Worm (Caenorhabditis elegans) whole organism, mixed stage, embryonic: ENCODE data around the gene Y71H2B.5.

Experiments used
- M03D4.4 ChIP-seq: sonication (generic microtip); optimal IDR thresholded peaks from 2 replicates; lab custom pipeline; 2017; ENCODE audit warnings: mild to moderate bottlenecking, missing genetic modification characterization, missing compliant biosample characterization
- bed-3 ChIP-seq: fragments of 200-800 bp; sonication (Bioruptor generic); optimal IDR thresholded peaks from 3 replicates; lab custom pipeline; 2018; ENCODE audit warnings: mild to moderate bottlenecking, missing genetic modification characterization, moderate library complexity, missing compliant biosample characterization
- blmp-1 ChIP-seq: fragments of 150-350 bp; optimal IDR thresholded peaks from 2 replicates; lab custom pipeline; 2014; ENCODE audit warnings: missing biosample characterization, missing genetic modification characterization
- ceh-39 ChIP-seq: fragments of 150-350 bp; optimal IDR thresholded peaks from 2 replicates; lab custom pipeline; 2014; ENCODE audit warnings: missing biosample characterization, missing genetic modification characterization
- ceh-43 ChIP-seq: fragments of 200-800 bp; sonication (Bioruptor generic); optimal IDR thresholded peaks from 2 replicates; lab custom pipeline; 2018; ENCODE audit warnings: mild to moderate bottlenecking, missing genetic modification characterization, moderate library complexity, missing compliant biosample characterization
- ceh-83 ChIP-seq: fragments of 200-800 bp; sonication (Bioruptor generic); optimal IDR thresholded peaks from 2 replicates; lab custom pipeline; 2018; ENCODE audit warnings: mild to moderate bottlenecking, missing genetic modification characterization, missing compliant biosample characterization
- ces-1 ChIP-seq: fragments of 150-350 bp; optimal IDR thresholded peaks from 2 replicates; lab custom pipeline; 2014; ENCODE audit warnings: missing biosample characterization, missing genetic modification reagents, missing genetic modification characterization
- cnd-1 ChIP-seq: fragments of 200-800 bp; sonication (Bioruptor generic); optimal IDR thresholded peaks from 2 replicates; lab custom pipeline; 2018; ENCODE audit warnings: mild to moderate bottlenecking, missing genetic modification characterization, missing compliant biosample characterization
- drap-1 ChIP-seq: fragments of 200-800 bp; sonication (Bioruptor generic); optimal IDR thresholded peaks from 3 replicates; lab custom pipeline; 2018; ENCODE audit warnings: mild to moderate bottlenecking, missing genetic modification characterization, missing compliant biosample characterization
- elt-1 ChIP-seq: sonication (generic microtip); optimal IDR thresholded peaks from 2 replicates; lab custom pipeline; 2017; ENCODE audit warnings: missing genetic modification characterization, mild to moderate bottlenecking, missing compliant biosample characterization, antibody characterized with exemption, moderate library complexity, borderline replicate concordance; ENCODE audit not compliant: insufficient read depth
- elt-3 ChIP-seq: fragments of 150-350 bp; optimal IDR thresholded peaks from 2 replicates; lab custom pipeline; 2014; ENCODE audit warnings: missing biosample characterization, missing genetic modification characterization
- flh-1 ChIP-seq: fragments of 200-800 bp; sonication (Bioruptor generic); optimal IDR thresholded peaks from 2 replicates; lab custom pipeline; 2018; ENCODE audit warnings: mild to moderate bottlenecking, missing genetic modification characterization, moderate library complexity, missing compliant biosample characterization
- ham-2 ChIP-seq: fragments of 200-800 bp; sonication (Bioruptor generic); optimal IDR thresholded peaks from 2 replicates; lab custom pipeline; 2018; ENCODE audit warnings: mild to moderate bottlenecking, missing genetic modification characterization, missing compliant biosample characterization
- hlh-1 ChIP-seq: fragments of 150-350 bp; optimal IDR thresholded peaks from 2 replicates; lab custom pipeline; 2014; ENCODE audit warnings: missing biosample characterization, missing genetic modification reagents, missing genetic modification characterization
- lin-13 ChIP-seq: fragments of 150-350 bp; optimal IDR thresholded peaks from 2 replicates; lab custom pipeline; 2014; ENCODE audit warnings: missing biosample characterization, missing genetic modification characterization
- lin-32 ChIP-seq: fragments of 200-800 bp; sonication (Bioruptor generic); optimal IDR thresholded peaks from 2 replicates; lab custom pipeline; 2018; ENCODE audit warnings: mild to moderate bottlenecking, missing genetic modification characterization, missing compliant biosample characterization
- lsy-2 ChIP-seq: fragments of 150-350 bp; optimal IDR thresholded peaks from 2 replicates; lab custom pipeline; 2014; ENCODE audit warnings: missing biosample characterization, missing genetic modification characterization
- mab-5 ChIP-seq: fragments of 150-350 bp; optimal IDR thresholded peaks from 2 replicates; lab custom pipeline; 2014; ENCODE audit warnings: missing biosample characterization, missing genetic modification characterization
- mep-1 ChIP-seq: fragments of 150-350 bp; optimal IDR thresholded peaks from 2 replicates; lab custom pipeline; 2017; ENCODE audit warnings: missing biosample characterization, missing genetic modification reagents, missing genetic modification characterization, inconsistent platforms
- mls-2 ChIP-seq: sonication (generic microtip); optimal IDR thresholded peaks from 2 replicates; lab custom pipeline; 2016; ENCODE audit warnings: mild to moderate bottlenecking, missing genetic modification characterization, moderate library complexity, missing compliant biosample characterization
- nhr-12 ChIP-seq: fragments of 150-350 bp; optimal IDR thresholded peaks from 2 replicates; lab custom pipeline; 2014; ENCODE audit warnings: missing biosample characterization, missing genetic modification characterization
- nhr-2 ChIP-seq: fragments of 150-350 bp; optimal IDR thresholded peaks from 2 replicates; lab custom pipeline; 2014; ENCODE audit warnings: missing biosample characterization, missing genetic modification characterization
- nhr-76 ChIP-seq: sonication (generic microtip); optimal IDR thresholded peaks from 2 replicates; lab custom pipeline; 2017; ENCODE audit warnings: missing biosample characterization, missing genetic modification characterization
- pha-4 ChIP-seq: fragments of 150-350 bp; optimal IDR thresholded peaks from 2 replicates; lab custom pipeline; 2018; ENCODE audit warnings: missing biosample characterization, missing genetic modification reagents, missing genetic modification characterization
- sem-2 ChIP-seq: fragments of 200-800 bp; sonication (Bioruptor generic); optimal IDR thresholded peaks from 2 replicates; lab custom pipeline; 2018; ENCODE audit warnings: mild to moderate bottlenecking, missing genetic modification characterization, missing compliant biosample characterization
- snpc-4 ChIP-seq: fragments of 150-350 bp; optimal IDR thresholded peaks from 2 replicates; lab custom pipeline; 2014; ENCODE audit warnings: missing biosample characterization, missing genetic modification characterization
- sptf-1 ChIP-seq: sonication (generic microtip); optimal IDR thresholded peaks from 2 replicates; lab custom pipeline; 2017; ENCODE audit warnings: mild to moderate bottlenecking, missing genetic modification characterization, moderate library complexity, missing compliant biosample characterization
- tbx-8 ChIP-seq: fragments of 200-800 bp; sonication (Bioruptor generic); optimal IDR thresholded peaks from 2 replicates; lab custom pipeline; 2018; ENCODE audit warnings: mild to moderate bottlenecking, missing genetic modification characterization, moderate library complexity, missing compliant biosample characterization
- unc-120 ChIP-seq: sonication (generic microtip); optimal IDR thresholded peaks from 2 replicates; lab custom pipeline; 2017; ENCODE audit warnings: missing genetic modification characterization, missing compliant biosample characterization; ENCODE audit not compliant: poor library complexity, severe bottlenecking
- unc-39 ChIP-seq: fragments of 150-350 bp; optimal IDR thresholded peaks from 2 replicates; lab custom pipeline; 2014; ENCODE audit warnings: missing biosample characterization, missing genetic modification characterization
- unc-62 ChIP-seq: fragments of 150-350 bp; optimal IDR thresholded peaks from 2 replicates; lab custom pipeline; 2014; ENCODE audit warnings: missing biosample characterization, missing genetic modification reagents, missing genetic modification characterization
- zip-8 ChIP-seq: fragments of 150-350 bp; optimal IDR thresholded peaks from 2 replicates; lab custom pipeline; 2014; ENCODE audit warnings: missing biosample characterization, missing genetic modification characterization

Y71H2B.5 gene

DNA sequence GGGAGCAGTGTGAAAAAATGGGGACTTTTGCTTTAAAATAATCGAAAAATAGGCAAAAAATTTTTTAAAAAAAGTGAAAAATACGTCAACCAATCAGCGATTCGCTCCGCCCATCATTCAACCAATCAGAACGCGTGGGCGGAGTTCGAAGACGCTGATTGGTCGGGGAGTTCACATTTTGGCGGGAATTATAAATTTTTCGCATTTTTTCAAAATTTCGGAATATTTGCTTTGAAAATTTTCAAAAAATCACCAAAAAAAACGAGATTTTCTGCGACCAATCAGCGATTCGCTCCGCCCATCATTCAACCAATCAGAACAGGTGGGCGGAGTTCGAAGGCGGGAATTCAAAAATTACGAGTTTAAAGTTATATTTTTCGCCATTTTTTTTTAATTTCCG is 35.4 kb upstream of the Y71H2B.5 start:
- TF ChIP-seq lsy-2 (tag; lab: Kevin White, UChicago) (no peak), ces-1 (GFP tag; lab: Kevin White, UChicago) (no peak), elt-3 (tag; lab: Kevin White, UChicago) (no peak), cnd-1 (tag; lab: Kevin White, UChicago) (no peak), ceh-43 (GFP tag; lab: Kevin White, UChicago) (no peak), flh-1 (no peak), nhr-12 (no peak), tbx-8 (GFP tag; lab: Kevin White, UChicago) (no peak), pha-4 (tag; lab: Kevin White, UChicago) (no peak), hlh-1 (tag; lab: Kevin White, UChicago) (no peak), mls-2 (no peak), ceh-83 (GFP tag; lab: Kevin White, UChicago) (no peak), elt-1 (tag; lab: Kevin White, UChicago) (no peak), sptf-1 (tag; lab: Kevin White, UChicago) (no peak), nhr-2 (tag; lab: Kevin White, UChicago) (no peak), M03D4.4 (no peak), zip-8 (tag; lab: Kevin White, UChicago) (no peak), mab-5 (tag; lab: Kevin White, UChicago) (no peak), unc-62 (GFP tag; lab: Kevin White, UChicago) (no peak), nhr-76 (no peak)

DNA sequence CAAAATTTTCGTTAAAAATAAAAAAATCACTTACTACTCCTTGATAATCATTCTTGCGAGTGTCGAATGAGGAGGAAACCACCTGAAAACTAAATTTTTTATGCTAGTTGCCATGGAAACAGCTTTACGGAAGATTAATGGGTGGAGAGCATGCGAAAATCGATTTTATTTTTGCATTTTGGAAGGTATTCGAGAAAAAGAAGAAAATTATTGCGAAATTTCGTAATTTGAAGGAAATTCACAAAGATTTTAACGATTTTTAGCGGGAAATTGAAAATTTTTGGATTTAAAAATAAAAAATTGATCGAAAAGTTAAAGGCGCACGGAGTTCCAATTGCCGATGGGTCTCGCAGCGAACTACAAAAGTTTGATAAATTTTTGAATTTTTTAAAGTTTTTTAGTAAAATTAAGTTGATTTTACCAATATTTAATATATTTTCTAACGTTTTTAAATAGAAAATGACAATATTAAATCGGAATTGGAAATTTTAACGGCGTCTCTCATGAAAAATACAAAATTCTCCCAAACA is 32.1 kb upstream of the Y71H2B.5 start, which contains the start of gene Y54F10AR.1:
Y54F10AR.1 (minus strand) TSS at position 51 of the 530 bp plus-strand sequence.
- TF ChIP-seq tbx-8 (GFP tag; lab: Kevin White, UChicago) (no peak), snpc-4 (tag; lab: Kevin White, UChicago) (no peak), mep-1 (tag; lab: Kevin White, UChicago) (no peak), ceh-39 (tag; lab: Kevin White, UChicago) (no peak), lsy-2 (tag; lab: Kevin White, UChicago) (no peak), elt-1 (tag; lab: Kevin White, UChicago) (no peak), mab-5 (tag; lab: Kevin White, UChicago) (no peak), bed-3 (GFP tag; lab: Kevin White, UChicago) (no peak), unc-39 (tag; lab: Kevin White, UChicago) (no peak), sem-2 (GFP tag; lab: Kevin White, UChicago) (no peak), mls-2 (no peak), blmp-1 (tag; lab: Kevin White, UChicago) (no peak)

ce11 chrIII:2576360-2577259 is 31.2 kb upstream of the Y71H2B.5 start:
- TF ChIP-seq tbx-8 (GFP tag; lab: Kevin White, UChicago) = no peak
- no peak for TF ChIP-seq mab-5 (tag; lab: Kevin White, UChicago)
- peak; percentile 41 for TF ChIP-seq mls-2
- peak; percentile 49 for TF ChIP-seq ces-1 (GFP tag; lab: Kevin White, UChicago)
- peak; percentile 48 for TF ChIP-seq unc-120
- no peak for TF ChIP-seq cnd-1 (tag; lab: Kevin White, UChicago)
- no peak for TF ChIP-seq ceh-39 (tag; lab: Kevin White, UChicago)
- TF ChIP-seq unc-62 (GFP tag; lab: Kevin White, UChicago) = no peak
- TF ChIP-seq sptf-1 (tag; lab: Kevin White, UChicago) = peak; percentile 75
- peak; percentile 14 for TF ChIP-seq lin-13 (tag; lab: Kevin White, UChicago)
- peak; percentile 7 for TF ChIP-seq hlh-1 (tag; lab: Kevin White, UChicago)
- peak; percentile 38 for TF ChIP-seq drap-1 (GFP tag; lab: Kevin White, UChicago)
- peak; percentile 44 for TF ChIP-seq lsy-2 (tag; lab: Kevin White, UChicago)
- peak; percentile 2 for TF ChIP-seq lin-32 (GFP tag; lab: Kevin White, UChicago)
- TF ChIP-seq mep-1 (tag; lab: Kevin White, UChicago) = peak; percentile 43
- TF ChIP-seq M03D4.4 = peak; percentile 19
- TF ChIP-seq ham-2 (GFP tag; lab: Kevin White, UChicago) = peak; percentile 69
- TF ChIP-seq ceh-43 (GFP tag; lab: Kevin White, UChicago) = peak; percentile 5
- peak; percentile 38 for TF ChIP-seq ceh-83 (GFP tag; lab: Kevin White, UChicago)
